Fruit fly (Drosophila melanogaster) whole organism, embryonic: ENCODE measurements around the gene Or67b.
A peak's percentile ranks its signal among the peaks of the same experiment; 100 is the strongest.

ENCODE experiments used
- Ada2b ChIP-seq: fragments of 200-800 bp; sonication (Bioruptor generic); IDR thresholded peaks from 2 replicates; pipeline ENCODE4 v1.3.6; 2022; ENCODE audit warnings: missing biosample characterization, missing genetic modification characterization
- Atf6 ChIP-seq: fragments of 200-800 bp; sonication (Bioruptor generic); IDR thresholded peaks from 2 replicates; pipeline ENCODE4 v1.3.6; 2022; ENCODE audit warnings: missing biosample characterization, missing genetic modification characterization
- B-H2 ChIP-seq: fragments of 200-800 bp; sonication (Bioruptor generic); optimal IDR thresholded peaks from 2 replicates; lab custom pipeline; 2018; ENCODE audit warnings: missing biosample characterization, mild to moderate bottlenecking, missing genetic modification characterization
- Bdp1 ChIP-seq: fragments of 200-800 bp; sonication (Bioruptor generic); optimal IDR thresholded peaks from 3 replicates; lab custom pipeline; 2016; ENCODE audit warnings: missing biosample characterization, missing genetic modification characterization
- CG10462 ChIP-seq: fragments of 200-800 bp; sonication (Bioruptor generic); optimal IDR thresholded peaks from 2 replicates; lab custom pipeline; 2016; ENCODE audit warnings: missing biosample characterization, missing genetic modification characterization
- CG10543 ChIP-seq: fragments of 200-800 bp; sonication (Bioruptor generic); optimal IDR thresholded peaks from 3 replicates; lab custom pipeline; 2017; ENCODE audit warnings: missing biosample characterization, mild to moderate bottlenecking, missing genetic modification characterization, moderate library complexity
- CG11085 ChIP-seq: fragments of 200-800 bp; sonication (Bioruptor generic); IDR thresholded peaks from 2 replicates; pipeline ENCODE4 v1.3.6; 2022; ENCODE audit warnings: missing biosample characterization, missing genetic modification characterization
- CG11723 ChIP-seq: fragments of 200-800 bp; sonication (Bioruptor generic); optimal IDR thresholded peaks from 2 replicates; lab custom pipeline; 2017; ENCODE audit warnings: missing biosample characterization, mild to moderate bottlenecking, missing genetic modification characterization
- CG17612 ChIP-seq: fragments of 200-800 bp; sonication (Bioruptor generic); IDR thresholded peaks from 2 replicates; pipeline ENCODE4 v1.3.6; 2022; ENCODE audit warnings: missing biosample characterization, missing genetic modification characterization
- CG17829 ChIP-seq: fragments of 200-800 bp; optimal IDR thresholded peaks from 2 replicates; lab custom pipeline; 2019; ENCODE audit warnings: missing biosample characterization, mild to moderate bottlenecking, missing genetic modification characterization, moderate library complexity
- CG2129 ChIP-seq: fragments of 200-800 bp; sonication (Bioruptor generic); IDR thresholded peaks from 2 replicates; pipeline ENCODE4 v1.3.6; 2022; ENCODE audit warnings: missing biosample characterization, missing genetic modification characterization; ENCODE audit not compliant: partially characterized antibody
- CG2202 ChIP-seq: fragments of 200-800 bp; sonication (Bioruptor generic); optimal IDR thresholded peaks from 2 replicates; lab custom pipeline; 2018; ENCODE audit warnings: missing biosample characterization, mild to moderate bottlenecking, missing genetic modification characterization
- CG3163 ChIP-seq: fragments of 200-800 bp; sonication (Bioruptor generic); optimal IDR thresholded peaks from 3 replicates; lab custom pipeline; 2016; ENCODE audit warnings: missing biosample characterization, missing genetic modification characterization
- CG3726 ChIP-seq: fragments of 200-800 bp; sonication (Bioruptor generic); IDR thresholded peaks from 3 replicates; pipeline ENCODE4, ENCODE4 v1.3.6; 2022; ENCODE audit warnings: missing biosample characterization, missing genetic modification characterization
- CG6813 ChIP-seq: fragments of 200-800 bp; sonication (Bioruptor generic); optimal IDR thresholded peaks from 2 replicates; lab custom pipeline; 2017; ENCODE audit warnings: missing biosample characterization, missing genetic modification characterization, mild to moderate bottlenecking, moderate library complexity, missing genetic modification reagents
- CG6854 ChIP-seq: fragments of 200-800 bp; sonication (Bioruptor generic); optimal IDR thresholded peaks from 3 replicates; lab custom pipeline; 2017; ENCODE audit warnings: missing biosample characterization, mild to moderate bottlenecking, missing genetic modification characterization
- CG8290 ChIP-seq, 3 experiments: fragments of 200-800 bp; sonication (Bioruptor generic); optimal IDR thresholded peaks; 2 replicates each; lab custom pipeline; 2016 to 2019; ENCODE audit warnings: missing biosample characterization in 3 of 3, missing genetic modification characterization in 3 of 3, mild to moderate bottlenecking in 2 of 3, moderate library complexity in 1 of 3
- CG8359 ChIP-seq: fragments of 200-800 bp; sonication (Bioruptor generic); optimal IDR thresholded peaks from 2 replicates; lab custom pipeline; 2017; ENCODE audit warnings: missing biosample characterization, mild to moderate bottlenecking, missing genetic modification characterization, borderline replicate concordance
- CG8944 ChIP-seq: fragments of 200-800 bp; sonication (Bioruptor generic); optimal IDR thresholded peaks from 3 replicates; lab custom pipeline; 2016; ENCODE audit warnings: missing biosample characterization, missing genetic modification characterization
- CG9727 ChIP-seq: fragments of 200-800 bp; sonication (Bioruptor generic); optimal IDR thresholded peaks from 3 replicates; lab custom pipeline; 2017; ENCODE audit warnings: missing biosample characterization, mild to moderate bottlenecking, missing genetic modification characterization
- CrebB ChIP-seq: fragments of 200-800 bp; sonication (Bioruptor generic); optimal IDR thresholded peaks from 3 replicates; lab custom pipeline; 2018; ENCODE audit warnings: missing biosample characterization, mild to moderate bottlenecking, missing genetic modification characterization
- Dref ChIP-seq: fragments of 200-800 bp; sonication (Bioruptor generic); IDR thresholded peaks from 2 replicates; pipeline ENCODE4 v1.3.6; 2022; ENCODE audit warnings: missing biosample characterization, missing genetic modification characterization
- E2f2 ChIP-seq: fragments of 200-800 bp; sonication (Bioruptor generic); IDR thresholded peaks from 2 replicates; pipeline ENCODE4 v1.3.6; 2022; ENCODE audit warnings: missing biosample characterization, missing genetic modification characterization
- Elba2 ChIP-seq: fragments of 200-800 bp; sonication (Bioruptor generic); optimal IDR thresholded peaks from 3 replicates; lab custom pipeline; 2016; ENCODE audit warnings: missing biosample characterization, missing genetic modification characterization
- Fer2 ChIP-seq: fragments of 200-800 bp; sonication (Bioruptor generic); optimal IDR thresholded peaks from 2 replicates; lab custom pipeline; 2018; ENCODE audit warnings: missing biosample characterization, mild to moderate bottlenecking, missing genetic modification characterization, moderate library complexity
- Mes4 ChIP-seq: fragments of 200-800 bp; sonication (Bioruptor generic); optimal IDR thresholded peaks from 2 replicates; lab custom pipeline; 2016; ENCODE audit warnings: missing biosample characterization, missing genetic modification characterization
- Pdp1 ChIP-seq, 2 experiments: fragments of 200-800 bp; sonication (Bioruptor generic); optimal IDR thresholded peaks; 3 replicates each; lab custom pipeline; 2016; ENCODE audit warnings: missing biosample characterization in 2 of 2, missing genetic modification characterization in 2 of 2, mild to moderate bottlenecking in 1 of 2, moderate library complexity in 1 of 2
- Rx ChIP-seq: fragments of 200-800 bp; sonication (Bioruptor generic); IDR thresholded peaks from 2 replicates; pipeline ENCODE4 v1.3.6; 2022; ENCODE audit warnings: missing biosample characterization, missing genetic modification characterization
- Scr ChIP-seq: fragments of 200-800 bp; sonication (Bioruptor generic); IDR thresholded peaks from 2 replicates; pipeline ENCODE4 v1.3.6; 2022; ENCODE audit warnings: missing biosample characterization, missing genetic modification characterization; ENCODE audit not compliant: partially characterized antibody
- Side ChIP-seq: fragments of 200-800 bp; sonication (Bioruptor generic); optimal IDR thresholded peaks from 2 replicates; lab custom pipeline; 2016; ENCODE audit warnings: missing biosample characterization, missing genetic modification characterization
- Spps ChIP-seq: fragments of 200-800 bp; sonication (Bioruptor generic); optimal IDR thresholded peaks from 2 replicates; lab custom pipeline; 2018; ENCODE audit warnings: missing biosample characterization, mild to moderate bottlenecking, missing genetic modification characterization
- Sry-δ ChIP-seq: fragments of 200-800 bp; sonication (Bioruptor generic); optimal IDR thresholded peaks from 2 replicates; lab custom pipeline; 2016; ENCODE audit warnings: missing biosample characterization, missing genetic modification characterization
- Tbp ChIP-seq: fragments of >200 bp; optimal IDR thresholded peaks from 2 replicates; lab custom pipeline; 2018; ENCODE audit warnings: missing biosample characterization, missing genetic modification characterization
- amos ChIP-seq: fragments of 200-800 bp; sonication (Bioruptor generic); IDR thresholded peaks from 2 replicates; pipeline ENCODE4 v1.3.6; 2022; ENCODE audit warnings: missing biosample characterization, missing genetic modification characterization; ENCODE audit not compliant: partially characterized antibody
- aop ChIP-seq: fragments of 200-800 bp; sonication (Bioruptor generic); IDR thresholded peaks from 2 replicates; pipeline ENCODE4 v1.3.6; 2022; ENCODE audit warnings: missing biosample characterization, missing genetic modification characterization
- ara ChIP-seq: fragments of 200-800 bp; sonication (Bioruptor generic); IDR thresholded peaks from 2 replicates; pipeline ENCODE4 v1.3.6; 2022; ENCODE audit warnings: missing biosample characterization, missing genetic modification characterization
- cg ChIP-seq: fragments of 200-800 bp; sonication (Bioruptor generic); optimal IDR thresholded peaks from 3 replicates; lab custom pipeline; 2019; ENCODE audit warnings: missing biosample characterization, mild to moderate bottlenecking, missing genetic modification characterization, moderate library complexity
- da ChIP-seq: fragments of 200-800 bp; sonication (Bioruptor generic); optimal IDR thresholded peaks from 2 replicates; lab custom pipeline; 2016; ENCODE audit warnings: missing biosample characterization, missing genetic modification characterization
- dmrt11E ChIP-seq: fragments of 200-800 bp; sonication (Bioruptor generic); optimal IDR thresholded peaks from 3 replicates; lab custom pipeline; 2018; ENCODE audit warnings: missing biosample characterization, mild to moderate bottlenecking, missing genetic modification characterization, moderate library complexity
- fd64A ChIP-seq: fragments of 200-800 bp; sonication (Bioruptor generic); optimal IDR thresholded peaks from 3 replicates; lab custom pipeline; 2018; ENCODE audit warnings: missing biosample characterization, mild to moderate bottlenecking, missing genetic modification characterization
- fu2 ChIP-seq: fragments of 200-800 bp; sonication (Bioruptor generic); optimal IDR thresholded peaks from 2 replicates; lab custom pipeline; 2016; ENCODE audit warnings: missing biosample characterization, missing genetic modification characterization
- gt ChIP-seq: fragments of 200-800 bp; sonication (Bioruptor generic); IDR thresholded peaks from 2 replicates; pipeline ENCODE4 v1.3.6; 2022; ENCODE audit warnings: missing biosample characterization, missing genetic modification characterization
- ind ChIP-seq: fragments of 200-800 bp; sonication (Bioruptor generic); optimal IDR thresholded peaks from 3 replicates; lab custom pipeline; 2016; ENCODE audit warnings: missing biosample characterization, missing genetic modification characterization
- lbe ChIP-seq: fragments of 200-800 bp; sonication (Bioruptor generic); optimal IDR thresholded peaks from 2 replicates; lab custom pipeline; 2016; ENCODE audit warnings: missing biosample characterization, mild to moderate bottlenecking, missing genetic modification characterization
- nau ChIP-seq: fragments of 200-800 bp; sonication (Bioruptor generic); optimal IDR thresholded peaks from 3 replicates; lab custom pipeline; 2017; ENCODE audit warnings: missing biosample characterization, mild to moderate bottlenecking, missing genetic modification characterization, missing genetic modification reagents
- repo ChIP-seq: fragments of 200-800 bp; sonication (Bioruptor generic); optimal IDR thresholded peaks from 2 replicates; lab custom pipeline; 2016; ENCODE audit warnings: missing biosample characterization, missing genetic modification characterization
- sens-2 ChIP-seq: fragments of 200-800 bp; sonication (Bioruptor generic); IDR thresholded peaks from 2 replicates; pipeline ENCODE4 v1.3.6; 2022; ENCODE audit warnings: missing biosample characterization, missing genetic modification characterization
- sr ChIP-seq: fragments of 200-800 bp; sonication (Bioruptor generic); IDR thresholded peaks from 3 replicates; pipeline ENCODE4 v1.3.6; 2022; ENCODE audit warnings: missing biosample characterization, missing genetic modification characterization
- stc ChIP-seq: fragments of 200-800 bp; sonication (Bioruptor generic); IDR thresholded peaks from 2 replicates; pipeline ENCODE4 v1.3.6; 2022; ENCODE audit warnings: missing biosample characterization, missing genetic modification characterization
- tap ChIP-seq: fragments of 200-800 bp; optimal IDR thresholded peaks from 3 replicates; lab custom pipeline; 2019; ENCODE audit warnings: missing biosample characterization, mild to moderate bottlenecking, missing genetic modification characterization, moderate library complexity
- tin ChIP-seq: fragments of 200-800 bp; sonication (Bioruptor generic); optimal IDR thresholded peaks from 3 replicates; lab custom pipeline; 2016; ENCODE audit warnings: missing biosample characterization, missing genetic modification characterization
- tup ChIP-seq: fragments of 200-800 bp; sonication (Bioruptor generic); optimal IDR thresholded peaks from 2 replicates; lab custom pipeline; 2016; ENCODE audit warnings: missing biosample characterization, mild to moderate bottlenecking, missing genetic modification characterization, moderate library complexity

Or67b gene

DNA sequence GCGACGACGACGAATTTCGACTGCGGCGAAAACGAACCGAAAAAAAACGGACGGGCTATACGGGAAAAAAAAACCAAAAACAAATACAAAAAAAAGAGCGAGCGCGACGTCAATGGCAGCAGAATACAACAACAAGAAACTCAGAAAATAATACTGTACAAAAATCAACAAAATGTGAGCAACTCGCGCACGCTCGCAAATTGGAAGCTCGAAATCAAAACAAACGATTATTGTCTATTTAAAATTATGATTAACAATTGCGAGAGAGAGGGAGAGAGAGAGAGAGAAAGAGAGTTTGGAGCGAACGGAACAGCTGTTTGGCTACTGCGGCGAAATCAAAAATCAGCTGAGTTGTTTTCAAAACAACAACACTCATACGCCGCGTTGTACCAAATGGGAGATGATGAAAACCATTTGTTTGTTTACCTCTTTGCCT is 46.6 kb upstream of the Or67b start (continued):
- TF ChIP-seq CG8944 (GFP tag; lab: Kevin White, UChicago), result no peak
- no peak for TF ChIP-seq E2f2
- TF ChIP-seq Side (GFP tag; lab: Kevin White, UChicago), result no peak
- no peak for TF ChIP-seq tin (GFP tag; lab: Kevin White, UChicago)
- TF ChIP-seq CG10543 (GFP tag; lab: Kevin White, UChicago), result peak; percentile 66
- TF ChIP-seq fu2, result no peak
- no peak for TF ChIP-seq CG17612
- no peak for TF ChIP-seq stc (GFP tag; lab: Robert Waterston, UW)
- no peak for TF ChIP-seq CG17829 (tag; lab: Kevin White, UChicago)
- no peak for TF ChIP-seq Sry-δ (GFP tag; lab: Kevin White, UChicago)
- no peak for TF ChIP-seq Bdp1 (GFP tag; lab: Kevin White, UChicago)
- no peak for TF ChIP-seq Ada2b (GFP tag; lab: Robert Waterston, UW)
- no peak for TF ChIP-seq CG10462 (GFP tag; lab: Kevin White, UChicago)
- no peak for TF ChIP-seq repo
- TF ChIP-seq CG6854 (GFP tag; lab: Kevin White, UChicago), result no peak
- TF ChIP-seq CG6813 (GFP tag; lab: Kevin White, UChicago), result no peak
- TF ChIP-seq nau (GFP tag; lab: Kevin White, UChicago), result no peak
- TF ChIP-seq CrebB (tag; lab: Kevin White, UChicago), result no peak
- no peak for TF ChIP-seq tup
- TF ChIP-seq lbe (GFP tag; lab: Kevin White, UChicago), result peak; percentile 76
- TF ChIP-seq Fer2, result no peak
- no peak for TF ChIP-seq Spps (tag; lab: Kevin White, UChicago)
- TF ChIP-seq cg, result no peak
- no peak for TF ChIP-seq Dref (GFP tag; lab: Robert Waterston, UW)
- no peak for TF ChIP-seq tap (tag; lab: Kevin White, UChicago)
- no peak for TF ChIP-seq Elba2
- no peak for TF ChIP-seq Tbp (GFP tag; lab: Kevin White, UChicago)
- TF ChIP-seq Atf6 (GFP tag; lab: Robert Waterston, UW), result 0 out of 2 replicates have a peak, but pooled peaks have one; percentile 48
- no peak for TF ChIP-seq Pdp1 (GFP tag; optimal IDR thresholded peaks at IDR 0.05; lab: Kevin White, UChicago)
- no peak for TF ChIP-seq CG2202 (tag; lab: Kevin White, UChicago)
- TF ChIP-seq CG9727 (GFP tag; lab: Kevin White, UChicago), result no peak
- no peak for TF ChIP-seq CG3726 (GFP tag; lab: Robert Waterston, UW)
- TF ChIP-seq ara, result no peak
- TF ChIP-seq CG11085 (GFP tag; lab: Robert Waterston, UW), result no peak
- TF ChIP-seq gt (GFP tag; lab: Robert Waterston, UW), result no peak
- TF ChIP-seq da (GFP tag; lab: Kevin White, UChicago), result no peak
- no peak for TF ChIP-seq CG8359 (GFP tag; lab: Kevin White, UChicago)
- no peak for TF ChIP-seq CG2129 (GFP tag; lab: Robert Waterston, UW)
- TF ChIP-seq dmrt11E, result no peak
- TF ChIP-seq Rx (GFP tag; lab: Robert Waterston, UW), result no peak
- TF ChIP-seq CG8290 (GFP tag; optimal IDR thresholded peaks at IDR 0.05; lab: Kevin White, UChicago), result no peak
- no peak for TF ChIP-seq CG8290 (tag; optimal IDR thresholded peaks at IDR 0.05; lab: Kevin White, UChicago)
- TF ChIP-seq ind, result no peak
- TF ChIP-seq sens-2 (GFP tag; lab: Robert Waterston, UW), result no peak
- no peak for TF ChIP-seq amos (GFP tag; lab: Robert Waterston, UW)
- TF ChIP-seq sr (GFP tag; lab: Robert Waterston, UW), result no peak
- no peak for TF ChIP-seq Mes4 (GFP tag; lab: Kevin White, UChicago)
- TF ChIP-seq Scr (GFP tag; lab: Robert Waterston, UW), result 0 out of 2 replicates have a peak, but pooled peaks have one; percentile 20
- TF ChIP-seq CG11723 (GFP tag; lab: Kevin White, UChicago), result no peak
- TF ChIP-seq B-H2 (GFP tag; lab: Kevin White, UChicago), result no peak
- no peak for TF ChIP-seq fd64A (GFP tag; lab: Kevin White, UChicago)
- no peak for TF ChIP-seq CG3163
- TF ChIP-seq aop (GFP tag; lab: Robert Waterston, UW), result no peak
